Worm (Caenorhabditis elegans) whole organism, L2 larva: ENCODE results near the gene F31D5.1.

Experiments used
- F13H6.1 ChIP-seq: sonication (generic microtip); optimal IDR thresholded peaks from 2 replicates; lab custom pipeline; 2016; ENCODE audit warnings: missing genetic modification characterization, missing compliant biosample characterization
- ceh-82 ChIP-seq: fragments of 150-350 bp; optimal IDR thresholded peaks from 2 replicates; lab custom pipeline; 2014; ENCODE audit warnings: missing biosample characterization, missing genetic modification characterization
- elt-1 ChIP-seq: fragments of 150-350 bp; optimal IDR thresholded peaks from 2 replicates; lab custom pipeline; 2014; ENCODE audit warnings: missing biosample characterization, missing genetic modification characterization
- lsy-2 ChIP-seq, 2 experiments: fragments of 150-350 bp in 1 of 2; sonication (generic microtip) in 1 of 2; optimal IDR thresholded peaks; 2 replicates each; lab custom pipeline; 2014 to 2017; ENCODE audit warnings: missing biosample characterization in 2 of 2, missing genetic modification characterization in 2 of 2
- nhr-77 ChIP-seq: fragments of 150-350 bp; optimal IDR thresholded peaks from 2 replicates; lab custom pipeline; 2014; ENCODE audit warnings: missing biosample characterization, missing genetic modification characterization
- snpc-4 ChIP-seq: fragments of 150-350 bp; optimal IDR thresholded peaks from 2 replicates; lab custom pipeline; 2014; ENCODE audit warnings: missing biosample characterization, missing genetic modification characterization
- ztf-11 ChIP-seq: sonication (generic microtip); optimal IDR thresholded peaks from 2 replicates; lab custom pipeline; 2017; ENCODE audit warnings: missing biosample characterization, missing genetic modification characterization

- no peak for TF ChIP-seq snpc-4 (tag; lab: Kevin White, UChicago)
- no peak for TF ChIP-seq lsy-2 (tag; optimal IDR thresholded peaks at IDR 0.05; lab: Kevin White, UChicago)
- TF ChIP-seq ztf-11 (tag; lab: Kevin White, UChicago), result no peak
- no peak for TF ChIP-seq elt-1
- TF ChIP-seq F13H6.1 (tag; lab: Kevin White, UChicago), result no peak
- no peak for TF ChIP-seq ceh-82
- TF ChIP-seq nhr-77 (tag; lab: Kevin White, UChicago), result no peak
Measured at ce11 chrII:4173842-4174241, 45.3 kb upstream of the F31D5.1 start.
